Worm (Caenorhabditis elegans): Measurements from ENCODE around the gene clec-137.

- TF ChIP-seq Y53F4B.3 (GFP tag; IDR thresholded peaks at IDR 0.05) (no peak), aptf-2 (GFP tag; conservative IDR thresholded peaks at IDR 0.05) (no peak), madf-10 (tag; optimal IDR thresholded peaks at IDR 0.05) (no peak), sdz-38 (tag; optimal IDR thresholded peaks at IDR 0.05) (no peak)
Observed at ce11 chrII:4579375-4579774, 38.5 kb downstream of the clec-137 start.
